Fruit fly (Drosophila melanogaster) whole organism, embryonic: ENCODE data around the gene Cpr64Ad.
A peak's percentile ranks its signal among the peaks of the same experiment; 100 is the strongest.

Experiments used
- BtbVII ChIP-seq: fragments of 200-800 bp; sonication (Bioruptor generic); optimal IDR thresholded peaks from 3 replicates; lab custom pipeline; 2017; ENCODE audit warnings: missing biosample characterization, mild to moderate bottlenecking, missing genetic modification characterization
- CG10321 ChIP-seq: fragments of 200-800 bp; sonication (Bioruptor generic); IDR thresholded peaks from 2 replicates; pipeline ENCODE4 v1.3.6; 2022; ENCODE audit warnings: missing biosample characterization, missing genetic modification characterization
- CG10462 ChIP-seq: fragments of 200-800 bp; sonication (Bioruptor generic); optimal IDR thresholded peaks from 2 replicates; lab custom pipeline; 2016; ENCODE audit warnings: missing biosample characterization, missing genetic modification characterization
- CG11247 ChIP-seq: fragments of 200-800 bp; sonication (Bioruptor generic); IDR thresholded peaks from 2 replicates; pipeline ENCODE4 v1.3.6; 2022; ENCODE audit warnings: missing biosample characterization, missing genetic modification characterization
- CG12391 ChIP-seq: fragments of 200-800 bp; sonication (Bioruptor generic); optimal IDR thresholded peaks from 3 replicates; lab custom pipeline; 2018; ENCODE audit warnings: missing biosample characterization, mild to moderate bottlenecking, missing genetic modification characterization, moderate library complexity
- CG13123 ChIP-seq: fragments of 200-800 bp; sonication (Bioruptor generic); optimal IDR thresholded peaks from 2 replicates; lab custom pipeline; 2016; ENCODE audit warnings: missing biosample characterization, missing genetic modification characterization
- CG13296 ChIP-seq: fragments of 200-800 bp; sonication (Bioruptor generic); optimal IDR thresholded peaks from 3 replicates; lab custom pipeline; 2018; ENCODE audit warnings: missing biosample characterization, mild to moderate bottlenecking, missing genetic modification characterization
- CG14014 ChIP-seq: fragments of 200-800 bp; sonication (Bioruptor generic); IDR thresholded peaks from 2 replicates; pipeline ENCODE4 v1.3.6; 2022; ENCODE audit warnings: missing biosample characterization, missing genetic modification characterization
- CG14050 ChIP-seq: fragments of 200-800 bp; sonication (Bioruptor generic); IDR thresholded peaks from 3 replicates; pipeline ENCODE4 v1.3.6; 2022; ENCODE audit warnings: missing biosample characterization, missing genetic modification characterization
- CG2129 ChIP-seq: fragments of 200-800 bp; sonication (Bioruptor generic); IDR thresholded peaks from 2 replicates; pipeline ENCODE4 v1.3.6; 2022; ENCODE audit warnings: missing biosample characterization, missing genetic modification characterization; ENCODE audit not compliant: partially characterized antibody
- CG2202 ChIP-seq: fragments of 200-800 bp; sonication (Bioruptor generic); optimal IDR thresholded peaks from 2 replicates; lab custom pipeline; 2018; ENCODE audit warnings: missing biosample characterization, mild to moderate bottlenecking, missing genetic modification characterization
- CG30403 ChIP-seq: fragments of 200-800 bp; sonication (Bioruptor generic); optimal IDR thresholded peaks from 3 replicates; lab custom pipeline; 2016; ENCODE audit warnings: missing biosample characterization, missing genetic modification characterization
- CG34224 ChIP-seq: fragments of 200-800 bp; sonication (Bioruptor generic); IDR thresholded peaks from 3 replicates; pipeline ENCODE4 v1.3.6; 2022; ENCODE audit warnings: missing biosample characterization, missing genetic modification characterization; ENCODE audit not compliant: partially characterized antibody
- CG4404 ChIP-seq: fragments of 200-800 bp; sonication (Bioruptor generic); IDR thresholded peaks from 2 replicates; pipeline ENCODE4 v1.3.6; 2022; ENCODE audit warnings: missing biosample characterization, missing genetic modification characterization
- CG7357 ChIP-seq: fragments of 200-800 bp; sonication (Bioruptor generic); IDR thresholded peaks from 3 replicates; pipeline ENCODE4 v1.3.6; 2022; ENCODE audit warnings: missing biosample characterization, missing genetic modification characterization
- CG7745 ChIP-seq: fragments of 200-800 bp; sonication (Bioruptor generic); optimal IDR thresholded peaks from 2 replicates; lab custom pipeline; 2018; ENCODE audit warnings: missing biosample characterization, mild to moderate bottlenecking, missing genetic modification characterization, moderate library complexity
- CG8478 ChIP-seq: fragments of >200 bp; optimal IDR thresholded peaks from 2 replicates; lab custom pipeline; 2018
- CG8924 ChIP-seq: fragments of 200-800 bp; optimal IDR thresholded peaks from 3 replicates; lab custom pipeline; 2019; ENCODE audit warnings: missing biosample characterization, mild to moderate bottlenecking, missing genetic modification characterization, moderate library complexity
- CkIIα-i1 ChIP-seq: fragments of 200-800 bp; sonication (Bioruptor generic); IDR thresholded peaks from 2 replicates; pipeline ENCODE4 v1.3.6; 2022; ENCODE audit warnings: missing biosample characterization, missing genetic modification characterization
- D19B ChIP-seq: fragments of 200-800 bp; sonication (Bioruptor generic); optimal IDR thresholded peaks from 2 replicates; lab custom pipeline; 2017; ENCODE audit warnings: missing biosample characterization, mild to moderate bottlenecking, missing genetic modification characterization
- Dip3 ChIP-seq: fragments of 200-800 bp; sonication (Bioruptor generic); optimal IDR thresholded peaks from 3 replicates; lab custom pipeline; 2016; ENCODE audit warnings: missing biosample characterization, missing genetic modification characterization
- Elba2 ChIP-seq: fragments of 200-800 bp; sonication (Bioruptor generic); optimal IDR thresholded peaks from 3 replicates; lab custom pipeline; 2016; ENCODE audit warnings: missing biosample characterization, missing genetic modification characterization
- GATAe ChIP-seq: fragments of 200-800 bp; sonication (Bioruptor generic); conservative IDR thresholded peaks from 2 replicates; pipeline ENCODE4 v1.3.6; 2022; ENCODE audit warnings: missing biosample characterization, missing genetic modification characterization
- Hand ChIP-seq: fragments of 200-800 bp; sonication (Bioruptor generic); optimal IDR thresholded peaks from 2 replicates; lab custom pipeline; 2017; ENCODE audit warnings: mild to moderate bottlenecking, missing biosample characterization, missing genetic modification reagents, missing genetic modification characterization
- Hr78 ChIP-seq, 2 experiments: fragments of 200-800 bp in 1 of 2; fragments of >200 bp in 1 of 2; sonication (Bioruptor generic) in 1 of 2; optimal IDR thresholded peaks; 2 replicates each; lab custom pipeline; 2017 to 2019; ENCODE audit warnings: missing biosample characterization in 2 of 2, missing genetic modification characterization in 2 of 2, mild to moderate bottlenecking in 1 of 2, moderate library complexity in 1 of 2
- Max ChIP-seq: fragments of 200-800 bp; sonication (Bioruptor generic); optimal IDR thresholded peaks from 2 replicates; lab custom pipeline; 2016; ENCODE audit warnings: missing biosample characterization, mild to moderate bottlenecking, missing genetic modification characterization
- Nf-YC ChIP-seq: fragments of 200-800 bp; optimal IDR thresholded peaks from 3 replicates; lab custom pipeline; 2019; ENCODE audit warnings: missing biosample characterization, mild to moderate bottlenecking, missing genetic modification characterization, moderate library complexity
- Poxn ChIP-seq: fragments of 200-800 bp; sonication (Bioruptor generic); IDR thresholded peaks from 2 replicates; pipeline ENCODE4 v1.3.6; 2022; ENCODE audit warnings: missing biosample characterization, missing genetic modification characterization
- Ptx1 ChIP-seq: fragments of 200-800 bp; sonication (Bioruptor generic); IDR thresholded peaks from 2 replicates; pipeline ENCODE4 v1.3.6; 2022; ENCODE audit warnings: missing biosample characterization, missing genetic modification characterization
- Ssrp ChIP-seq: fragments of 200-800 bp; sonication (Bioruptor generic); optimal IDR thresholded peaks from 2 replicates; lab custom pipeline; 2018; ENCODE audit warnings: missing biosample characterization, mild to moderate bottlenecking, missing genetic modification characterization, moderate library complexity
- Taf1 ChIP-seq: fragments of 200-800 bp; sonication (Bioruptor generic); IDR thresholded peaks from 2 replicates; pipeline ENCODE4 v1.3.6; 2022; ENCODE audit warnings: missing biosample characterization, missing genetic modification characterization
- al ChIP-seq: fragments of 200-800 bp; sonication (Bioruptor generic); IDR thresholded peaks from 2 replicates; pipeline ENCODE4 v1.3.6; 2022; ENCODE audit warnings: missing biosample characterization, missing genetic modification characterization
- az2 ChIP-seq: fragments of 200-800 bp; sonication (Bioruptor generic); optimal IDR thresholded peaks from 3 replicates; lab custom pipeline; 2016; ENCODE audit warnings: missing biosample characterization, missing genetic modification characterization
- btn ChIP-seq: fragments of 200-800 bp; sonication (Bioruptor generic); optimal IDR thresholded peaks from 2 replicates; lab custom pipeline; 2016; ENCODE audit warnings: missing biosample characterization, missing genetic modification characterization
- cad ChIP-seq: fragments of >200 bp; optimal IDR thresholded peaks from 2 replicates; lab custom pipeline; 2017; ENCODE audit warnings: missing biosample characterization, missing genetic modification characterization
- caup ChIP-seq: fragments of 200-800 bp; sonication (Bioruptor generic); optimal IDR thresholded peaks from 3 replicates; lab custom pipeline; 2017; ENCODE audit warnings: missing biosample characterization, mild to moderate bottlenecking, missing genetic modification characterization, moderate library complexity; ENCODE audit not compliant: severe bottlenecking
- corto ChIP-seq: fragments of 200-800 bp; sonication (Bioruptor generic); optimal IDR thresholded peaks from 2 replicates; lab custom pipeline; 2016; ENCODE audit warnings: missing biosample characterization, mild to moderate bottlenecking, missing genetic modification characterization, moderate library complexity
- dan ChIP-seq: fragments of 200-800 bp; sonication (Bioruptor generic); IDR thresholded peaks from 2 replicates; pipeline ENCODE4 v1.3.6; 2022; ENCODE audit warnings: missing biosample characterization, missing genetic modification characterization
- dati ChIP-seq: fragments of 200-800 bp; sonication (Bioruptor generic); IDR thresholded peaks from 2 replicates; pipeline ENCODE4 v1.3.6; 2022; ENCODE audit warnings: missing biosample characterization, missing genetic modification characterization
- dmrt11E ChIP-seq: fragments of 200-800 bp; sonication (Bioruptor generic); optimal IDR thresholded peaks from 3 replicates; lab custom pipeline; 2018; ENCODE audit warnings: missing biosample characterization, mild to moderate bottlenecking, missing genetic modification characterization, moderate library complexity
- lmd ChIP-seq: fragments of 200-800 bp; sonication (Bioruptor generic); IDR thresholded peaks from 2 replicates; pipeline ENCODE4 v1.3.6; 2022; ENCODE audit warnings: missing biosample characterization, missing genetic modification characterization
- nau ChIP-seq: fragments of 200-800 bp; sonication (Bioruptor generic); optimal IDR thresholded peaks from 3 replicates; lab custom pipeline; 2017; ENCODE audit warnings: missing biosample characterization, mild to moderate bottlenecking, missing genetic modification characterization, missing genetic modification reagents
- org-1 ChIP-seq: fragments of 200-800 bp; sonication (Bioruptor generic); optimal IDR thresholded peaks from 2 replicates; lab custom pipeline; 2017; ENCODE audit warnings: missing biosample characterization, missing genetic modification characterization
- p53 ChIP-seq: fragments of 200-800 bp; sonication (Bioruptor generic); optimal IDR thresholded peaks from 2 replicates; lab custom pipeline; 2016; ENCODE audit warnings: missing biosample characterization, missing genetic modification characterization
- pfk ChIP-seq: fragments of 200-800 bp; sonication (Bioruptor generic); optimal IDR thresholded peaks from 2 replicates; lab custom pipeline; 2018; ENCODE audit warnings: missing biosample characterization, mild to moderate bottlenecking, missing genetic modification characterization, moderate library complexity
- repo ChIP-seq: fragments of 200-800 bp; sonication (Bioruptor generic); optimal IDR thresholded peaks from 2 replicates; lab custom pipeline; 2016; ENCODE audit warnings: missing biosample characterization, missing genetic modification characterization
- sim ChIP-seq: fragments of 200-800 bp; sonication (Bioruptor generic); IDR thresholded peaks from 2 replicates; pipeline ENCODE4 v1.3.6; 2022; ENCODE audit warnings: missing biosample characterization, missing genetic modification characterization
- sisA ChIP-seq: fragments of 200-800 bp; sonication (Bioruptor generic); IDR thresholded peaks from 2 replicates; pipeline ENCODE4 v1.3.6; 2022; ENCODE audit warnings: missing biosample characterization, missing genetic modification characterization
- so ChIP-seq: fragments of 200-800 bp; sonication (Bioruptor generic); IDR thresholded peaks from 3 replicates; pipeline ENCODE4 v1.3.6; 2022; ENCODE audit warnings: missing biosample characterization, missing genetic modification characterization
- sug ChIP-seq: fragments of 200-800 bp; optimal IDR thresholded peaks from 2 replicates; lab custom pipeline; 2019; ENCODE audit warnings: missing biosample characterization, mild to moderate bottlenecking, missing genetic modification characterization, moderate library complexity
- ttk ChIP-seq: fragments of 200-800 bp; sonication (Bioruptor generic); IDR thresholded peaks from 2 replicates; pipeline ENCODE4 v2.1.2; 2022; ENCODE audit warnings: missing biosample characterization, missing genetic modification characterization

Cpr64Ad gene

DNA sequence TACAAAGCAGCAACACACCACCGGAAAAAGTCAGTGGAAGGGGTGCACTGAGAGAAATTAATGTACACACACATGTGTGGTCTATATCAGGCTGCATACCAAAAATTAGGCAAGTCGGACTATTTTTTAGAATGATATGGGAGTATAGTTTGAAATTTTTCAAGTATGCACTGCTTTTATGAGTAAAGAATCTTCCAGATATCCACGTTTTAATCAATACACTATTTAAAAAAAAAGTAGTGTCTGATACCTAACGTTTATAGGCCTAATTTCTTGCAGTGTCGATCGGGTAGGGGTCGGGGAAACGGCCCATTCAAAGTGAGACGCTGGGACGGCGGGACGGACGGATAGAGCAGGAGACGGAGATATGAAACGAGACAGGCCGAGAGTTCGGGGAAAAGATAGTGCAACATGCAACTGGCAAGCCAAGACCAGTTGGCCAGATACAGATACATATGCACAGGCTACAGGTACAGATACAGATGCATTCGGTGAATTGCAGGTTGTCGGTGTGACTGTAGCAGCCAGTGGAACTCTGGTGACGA is 15.2 kb downstream of the Cpr64Ad start (continued):
- peak; percentile 86 for TF ChIP-seq dan
- no peak for TF ChIP-seq cad (GFP tag; lab: Kevin White, UChicago)
- TF ChIP-seq ttk (GFP tag; lab: Robert Waterston, UW) = peak; percentile 88
- TF ChIP-seq dati (GFP tag; lab: Robert Waterston, UW) = peak; percentile 43
- TF ChIP-seq pfk (GFP tag; lab: Kevin White, UChicago) = peak; percentile 54
- peak; percentile 83 for TF ChIP-seq p53 (GFP tag; lab: Kevin White, UChicago)
- TF ChIP-seq CG8924 (tag; lab: Kevin White, UChicago) = peak; percentile 96
- TF ChIP-seq Elba2 (GFP tag; lab: Kevin White, UChicago) = peak; percentile 87
- TF ChIP-seq CG10462 = peak; percentile 92
- peak; percentile 94 for TF ChIP-seq sisA (GFP tag; lab: Robert Waterston, UW)
- TF ChIP-seq CG14014 (GFP tag; lab: Robert Waterston, UW) = peak; percentile 43; the same call in 1 of the 2 replicates
- TF ChIP-seq CG11247 (GFP tag; lab: Robert Waterston, UW) = peak; percentile 74
- TF ChIP-seq GATAe (GFP tag; lab: Robert Waterston, UW) = no peak
- TF ChIP-seq al (GFP tag; lab: Robert Waterston, UW) = 0 out of 2 replicates have a peak, but pooled peaks have one; percentile 15
- TF ChIP-seq CG7745 (tag; lab: Kevin White, UChicago) = peak; percentile 77
- peak; percentile 94 for TF ChIP-seq btn (GFP tag; lab: Kevin White, UChicago)
- peak; percentile 96 for TF ChIP-seq Ssrp (tag; lab: Kevin White, UChicago)
- peak; percentile 83 for TF ChIP-seq CG13123 (GFP tag; lab: Kevin White, UChicago)
- peak; percentile 89 for TF ChIP-seq lmd (GFP tag; lab: Robert Waterston, UW)
- TF ChIP-seq CkIIα-i1 (GFP tag; lab: Robert Waterston, UW) = no peak
- TF ChIP-seq CG8478 (lab: Kevin White, UChicago) = peak; percentile 17
- TF ChIP-seq CG13296 (GFP tag; lab: Kevin White, UChicago) = peak; percentile 76
- TF ChIP-seq repo (GFP tag; lab: Kevin White, UChicago) = peak; percentile 93
- peak; percentile 96 for TF ChIP-seq CG12391
- TF ChIP-seq CG30403 (GFP tag; lab: Kevin White, UChicago) = peak; percentile 94
- peak; percentile 36; the same call in 1 of the 2 replicates for TF ChIP-seq CG10321 (GFP tag; lab: Robert Waterston, UW)
- TF ChIP-seq CG2202 (tag; lab: Kevin White, UChicago) = peak; percentile 95
- TF ChIP-seq CG4404 (GFP tag; lab: Robert Waterston, UW) = peak; percentile 97
- TF ChIP-seq CG14050 (GFP tag; lab: Robert Waterston, UW) = peak; percentile 82
- no peak for TF ChIP-seq Poxn
- peak; percentile 67 for TF ChIP-seq sug
- peak; percentile 66 for TF ChIP-seq caup (GFP tag; lab: Kevin White, UChicago)
- peak; percentile 86 for TF ChIP-seq sim (GFP tag; lab: Robert Waterston, UW)
- peak; percentile 83 for TF ChIP-seq CG7357 (GFP tag; lab: Robert Waterston, UW)
- peak in 1 of 2 experiments; percentile 88 for TF ChIP-seq Hr78 (GFP tag; optimal IDR thresholded peaks at IDR 0.05; lab: Kevin White, UChicago)
- TF ChIP-seq az2 (GFP tag; lab: Kevin White, UChicago) = peak; percentile 95
- peak; percentile 93 for TF ChIP-seq Ptx1 (GFP tag; lab: Robert Waterston, UW)
- TF ChIP-seq Taf1 (GFP tag; lab: Robert Waterston, UW) = no peak
- TF ChIP-seq Dip3 (GFP tag; lab: Kevin White, UChicago) = peak; percentile 54
- TF ChIP-seq dmrt11E (tag; lab: Kevin White, UChicago) = peak; percentile 98
- TF ChIP-seq nau (GFP tag; lab: Kevin White, UChicago) = peak; percentile 84
- peak; percentile 57 for TF ChIP-seq Hand (GFP tag; lab: Kevin White, UChicago)
- no peak for TF ChIP-seq CG2129
- peak; percentile 71 for TF ChIP-seq Nf-YC
- peak; percentile 90 for TF ChIP-seq so (GFP tag; lab: Robert Waterston, UW)
- no peak for TF ChIP-seq corto
- TF ChIP-seq D19B = no peak
- TF ChIP-seq Max = peak; percentile 83
- no peak for TF ChIP-seq CG34224 (GFP tag; lab: Robert Waterston, UW)
- TF ChIP-seq org-1 = peak; percentile 92
- TF ChIP-seq BtbVII (GFP tag; lab: Kevin White, UChicago) = peak; percentile 79
